Fruit fly (Drosophila melanogaster) whole organism, adult: Measurements from ENCODE around the gene B-H2.

Source experiments
- CG11617 ChIP-seq: fragments of 200-800 bp; sonication (Bioruptor generic); optimal IDR thresholded peaks from 2 replicates; lab custom pipeline; 2017; ENCODE audit warnings: mild to moderate bottlenecking, missing biosample characterization, missing genetic modification reagents, missing genetic modification characterization
- CG14711 ChIP-seq: fragments of 200-800 bp; sonication (Bioruptor generic); optimal IDR thresholded peaks from 2 replicates; lab custom pipeline; 2018; ENCODE audit warnings: missing biosample characterization, mild to moderate bottlenecking, missing genetic modification characterization, moderate library complexity
- CG1620 ChIP-seq: fragments of 200-800 bp; sonication (Bioruptor generic); optimal IDR thresholded peaks from 2 replicates; lab custom pipeline; 2016; ENCODE audit warnings: missing biosample characterization, missing genetic modification characterization
- CG33017 ChIP-seq: fragments of 200-800 bp; sonication (Bioruptor generic); optimal IDR thresholded peaks from 2 replicates; lab custom pipeline; 2018; ENCODE audit warnings: missing biosample characterization, mild to moderate bottlenecking, missing genetic modification characterization, moderate library complexity
- bab1 ChIP-seq: fragments of 200-800 bp; sonication (Bioruptor generic); optimal IDR thresholded peaks from 3 replicates; lab custom pipeline; 2019; ENCODE audit warnings: missing biosample characterization, mild to moderate bottlenecking, missing genetic modification characterization, moderate library complexity
- cic ChIP-seq: fragments of 200-800 bp; sonication (Bioruptor generic); optimal IDR thresholded peaks from 2 replicates; lab custom pipeline; 2017; ENCODE audit warnings: missing biosample characterization, mild to moderate bottlenecking, missing genetic modification characterization, moderate library complexity
- cnc ChIP-seq, 2 experiments: fragments of >200 bp; optimal IDR thresholded peaks; 2 replicates each; lab custom pipeline; 2017
- pad ChIP-seq: fragments of 200-800 bp; sonication (Bioruptor generic); optimal IDR thresholded peaks from 3 replicates; lab custom pipeline; 2017; ENCODE audit warnings: missing biosample characterization, missing genetic modification characterization, mild to moderate bottlenecking, moderate library complexity, missing genetic modification reagents
- toe ChIP-seq: fragments of 200-800 bp; sonication (Bioruptor generic); optimal IDR thresholded peaks from 2 replicates; lab custom pipeline; 2016; ENCODE audit warnings: missing biosample characterization, missing genetic modification characterization

dm6 chrX:17314213-17314612, at the start of gene B-H2:
- TF ChIP-seq CG1620 (GFP tag; lab: Kevin White, UChicago) (no peak), pad (GFP tag; lab: Kevin White, UChicago) (no peak), bab1 (GFP tag; lab: Kevin White, UChicago) (no peak), cic (no peak), CG11617 (no peak), cnc (optimal IDR thresholded peaks at IDR 0.05; lab: Kevin White, UChicago) (no peak), CG14711 (tag; lab: Kevin White, UChicago) (no peak), CG33017 (tag; lab: Kevin White, UChicago) (no peak), toe (GFP tag; lab: Kevin White, UChicago) (no peak)
